Fruit fly (Drosophila melanogaster): ENCODE data around the gene CG42853.

DNA sequence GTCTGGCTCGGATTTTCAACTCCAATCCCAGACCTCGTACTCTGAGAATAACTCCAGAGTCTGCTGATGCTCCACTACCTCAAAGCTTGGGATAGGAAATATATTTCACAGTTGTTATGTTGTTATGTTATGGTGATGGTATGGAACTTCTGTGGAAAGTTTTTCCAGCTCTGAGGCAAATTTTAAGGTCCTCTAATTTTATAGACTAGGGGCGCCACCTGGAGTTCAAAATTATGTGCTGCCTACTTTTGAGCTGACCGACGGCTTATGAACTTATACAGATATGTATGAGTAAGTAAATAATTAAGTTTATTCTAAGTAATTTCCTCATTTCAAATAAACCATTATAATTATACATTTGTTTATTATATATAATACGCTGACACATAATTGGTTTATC lies 38.4 kb downstream of the CG42853 start:
- no peak for TF ChIP-seq Max (GFP tag; optimal IDR thresholded peaks at IDR 0.05)
- TF ChIP-seq CG8478 (optimal IDR thresholded peaks at IDR 0.05), result no peak
- no peak for TF ChIP-seq Oli (tag; optimal IDR thresholded peaks at IDR 0.05)
- TF ChIP-seq Optix (GFP tag; IDR thresholded peaks at IDR 0.05), result no peak
- no peak for TF ChIP-seq CG6272 (GFP tag; IDR thresholded peaks at IDR 0.05)
- TF ChIP-seq vfl (GFP tag; optimal IDR thresholded peaks at IDR 0.05), result no peak
- no peak for TF ChIP-seq MESR4 (GFP tag; optimal IDR thresholded peaks at IDR 0.05)
- TF ChIP-seq Abd-B (GFP tag; optimal IDR thresholded peaks at IDR 0.05), result no peak
- no peak for TF ChIP-seq D19B (GFP tag; optimal IDR thresholded peaks at IDR 0.05)
- TF ChIP-seq CG32532 (GFP tag; IDR thresholded peaks at IDR 0.05), result no peak
- peak; percentile 15 for TF ChIP-seq stwl (tag; optimal IDR thresholded peaks at IDR 0.05)
- no peak for TF ChIP-seq Atf3 (GFP tag; optimal IDR thresholded peaks at IDR 0.05)

All from whole organism, embryonic.